Worm (Caenorhabditis elegans): ENCODE data around the gene C55C3.6.

The C55C3.6 gene

DNA sequence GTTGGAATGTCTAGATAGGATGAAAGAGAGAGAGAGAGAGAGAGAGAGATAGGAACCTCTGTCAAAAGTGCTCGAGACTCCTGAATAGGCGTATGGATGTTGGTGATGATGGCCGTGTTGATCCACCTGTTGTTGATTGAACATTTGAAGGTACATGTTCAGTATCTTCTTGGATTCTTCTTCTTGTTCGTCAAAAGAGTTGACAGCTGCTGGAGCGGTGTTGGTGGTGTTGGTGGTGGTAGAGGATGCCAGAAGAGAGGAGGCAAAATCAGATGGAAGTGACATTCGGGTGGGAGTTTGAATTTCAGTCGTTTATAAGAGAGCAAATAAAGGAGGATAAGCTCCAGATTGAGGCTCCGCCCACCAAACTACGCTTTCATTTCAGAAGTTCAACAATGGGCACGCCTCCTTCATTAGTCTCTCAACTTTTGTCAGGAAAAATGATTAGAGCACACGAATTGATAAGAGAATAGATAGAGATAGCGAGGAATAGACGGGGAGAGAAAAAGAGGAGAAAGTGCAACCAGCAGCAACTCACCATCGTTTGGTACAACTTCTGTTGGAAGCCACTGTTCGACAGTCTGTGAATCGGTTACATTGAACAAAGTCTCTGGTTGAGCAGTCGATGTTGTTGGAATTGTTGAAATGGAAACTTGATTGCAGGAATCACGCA lies 30.0 kb upstream of the C55C3.6 start:
- TF ChIP-seq skn-1 (tag; optimal IDR thresholded peaks at IDR 0.05) (no peak), unc-62 (GFP tag; optimal IDR thresholded peaks at IDR 0.05) (no peak), ceh-16 (tag; optimal IDR thresholded peaks at IDR 0.05) (no peak), lin-15B (tag; optimal IDR thresholded peaks at IDR 0.05) (no peak), lin-39 (tag; optimal IDR thresholded peaks at IDR 0.05) (no peak), ceh-82 (tag; optimal IDR thresholded peaks at IDR 0.05) (no peak), elt-2 (tag; optimal IDR thresholded peaks at IDR 0.05) (peak; percentile 63), nhr-12 (tag; optimal IDR thresholded peaks at IDR 0.05) (no peak), fkh-10 (GFP tag; optimal IDR thresholded peaks at IDR 0.05) (no peak), nhr-76 (tag; optimal IDR thresholded peaks at IDR 0.05) (no peak), pqm-1 (tag; optimal IDR thresholded peaks at IDR 0.05) (peak; percentile 50), eor-1 (tag; optimal IDR thresholded peaks at IDR 0.05) (no peak), ama-1 (optimal IDR thresholded peaks at IDR 0.05) (peak; percentile 8), mdl-1 (tag; optimal IDR thresholded peaks at IDR 0.05) (no peak), unc-39 (tag; optimal IDR thresholded peaks at IDR 0.05) (no peak), nhr-67 (tag; optimal IDR thresholded peaks at IDR 0.05) (no peak), nhr-25 (tag; optimal IDR thresholded peaks at IDR 0.05) (no peak), nhr-28 (tag; optimal IDR thresholded peaks at IDR 0.05) (no peak), R02D3.7 (tag; optimal IDR thresholded peaks at IDR 0.05) (no peak), mml-1 (tag; optimal IDR thresholded peaks at IDR 0.05) (no peak), ztf-4 (tag; optimal IDR thresholded peaks at IDR 0.05) (no peak), fkh-2 (tag; optimal IDR thresholded peaks at IDR 0.05) (no peak), nhr-77 (tag; optimal IDR thresholded peaks at IDR 0.05) (no peak), sea-2 (GFP tag; optimal IDR thresholded peaks at IDR 0.05) (no peak), elt-1 (tag; optimal IDR thresholded peaks at IDR 0.05) (no peak), pha-4 (tag; optimal IDR thresholded peaks at IDR 0.05) (no peak), nhr-43 (tag; optimal IDR thresholded peaks at IDR 0.05; ENCODE audit: poor library complexity, severe bottlenecking) (no peak)

DNA sequence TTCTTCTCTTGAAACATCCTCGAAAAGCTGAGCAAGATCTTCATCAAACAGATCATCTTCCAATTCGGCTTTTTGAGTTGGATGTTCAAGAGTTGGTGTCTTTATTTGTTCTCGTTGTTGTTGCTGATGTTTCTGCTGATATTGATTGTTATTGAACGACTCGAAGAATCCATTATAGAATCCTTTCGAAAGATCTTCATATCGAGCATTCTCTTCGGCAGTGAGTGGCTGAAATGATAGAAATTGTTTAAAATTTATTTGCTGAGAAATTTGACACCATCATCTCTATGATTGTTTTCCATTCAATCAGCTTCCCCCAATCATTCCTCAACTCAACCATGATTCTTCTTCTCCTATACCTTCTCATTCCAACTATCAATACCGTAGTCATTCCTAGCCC lies 29.3 kb upstream of the C55C3.6 start, which contains the start of gene clec-178:
TSS of gene clec-178 (plus strand) at position 301 of the 400 bp plus-strand sequence.
- TF ChIP-seq nhr-43 (tag; optimal IDR thresholded peaks at IDR 0.05; ENCODE audit: poor library complexity, severe bottlenecking) (no peak), lin-39 (tag; optimal IDR thresholded peaks at IDR 0.05) (no peak), zag-1 (tag; optimal IDR thresholded peaks at IDR 0.05) (no peak), nhr-11 (tag; optimal IDR thresholded peaks at IDR 0.05) (no peak), aly-2 (tag; optimal IDR thresholded peaks at IDR 0.05) (no peak), nhr-67 (tag; optimal IDR thresholded peaks at IDR 0.05) (no peak), pha-4 (tag; optimal IDR thresholded peaks at IDR 0.05) (no peak), ceh-9 (tag; optimal IDR thresholded peaks at IDR 0.05) (no peak), R02D3.7 (tag; optimal IDR thresholded peaks at IDR 0.05) (no peak), elt-2 (tag; optimal IDR thresholded peaks at IDR 0.05) (no peak), nhr-25 (tag; optimal IDR thresholded peaks at IDR 0.05) (no peak), unc-62 (GFP tag; optimal IDR thresholded peaks at IDR 0.05) (no peak), nhr-12 (tag; optimal IDR thresholded peaks at IDR 0.05) (no peak), skn-1 (tag; optimal IDR thresholded peaks at IDR 0.05) (no peak)

- TF ChIP-seq nfya-1 (tag; optimal IDR thresholded peaks at IDR 0.05; ENCODE audit: insufficient read depth): no peak
- TF ChIP-seq ztf-11 (tag; optimal IDR thresholded peaks at IDR 0.05): no peak
- TF ChIP-seq unc-39 (tag; optimal IDR thresholded peaks at IDR 0.05): no peak
- TF ChIP-seq tbx-2 (tag; optimal IDR thresholded peaks at IDR 0.05): no peak
- TF ChIP-seq skn-1 (tag; optimal IDR thresholded peaks at IDR 0.05): no peak
- TF ChIP-seq jun-1 (tag; optimal IDR thresholded peaks at IDR 0.05): peak; percentile 71
- TF ChIP-seq ceh-16 (tag; optimal IDR thresholded peaks at IDR 0.05): no peak
- no peak for TF ChIP-seq ceh-82 (tag; optimal IDR thresholded peaks at IDR 0.05)
- no peak for TF ChIP-seq nhr-25 (tag; optimal IDR thresholded peaks at IDR 0.05)
- no peak for TF ChIP-seq nhr-11 (tag; optimal IDR thresholded peaks at IDR 0.05)
- TF ChIP-seq pqm-1 (tag; optimal IDR thresholded peaks at IDR 0.05): peak; percentile 64
- TF ChIP-seq elt-3 (tag; optimal IDR thresholded peaks at IDR 0.05): no peak
- no peak for TF ChIP-seq ama-1 (optimal IDR thresholded peaks at IDR 0.05)
- no peak for TF ChIP-seq ZK546.5 (tag; optimal IDR thresholded peaks at IDR 0.05)
- TF ChIP-seq elt-2 (tag; optimal IDR thresholded peaks at IDR 0.05): peak; percentile 92
- TF ChIP-seq nhr-23 (tag; optimal IDR thresholded peaks at IDR 0.05): no peak
- TF ChIP-seq elt-1 (tag; optimal IDR thresholded peaks at IDR 0.05): no peak
Observed at ce11 chrIV:5654203-5654602, 28.8 kb upstream of the C55C3.6 start.
